Worm (Caenorhabditis elegans) whole organism, early embryonic: Measurements from ENCODE around the gene abhd-3.2.
A peak's percentile ranks its signal among the peaks of the same experiment; 100 is the strongest.

Source experiments
- B0310.2 ChIP-seq: sonication (generic microtip); optimal IDR thresholded peaks from 2 replicates; lab custom pipeline; 2016; ENCODE audit warnings: mild to moderate bottlenecking, missing genetic modification characterization, missing compliant biosample characterization
- F13C5.2 ChIP-seq: sonication (generic microtip); optimal IDR thresholded peaks from 2 replicates; lab custom pipeline; 2017; ENCODE audit warnings: mild to moderate bottlenecking, missing genetic modification characterization, inconsistent platforms, missing compliant biosample characterization
- aly-1 ChIP-seq: sonication (generic microtip); optimal IDR thresholded peaks from 2 replicates; lab custom pipeline; 2016; ENCODE audit warnings: missing genetic modification characterization, missing compliant biosample characterization
- ama-1 ChIP-seq: fragments of 150-350 bp; optimal IDR thresholded peaks from 2 replicates; lab custom pipeline; 2014
- ets-7 ChIP-seq: sonication (generic microtip); optimal IDR thresholded peaks from 2 replicates; lab custom pipeline; 2016; ENCODE audit warnings: missing genotype, missing genetic modification characterization, missing compliant biosample characterization
- hmg-4 ChIP-seq: fragments of 200-800 bp; sonication (Bioruptor generic); optimal IDR thresholded peaks from 2 replicates; lab custom pipeline; 2018; ENCODE audit warnings: mild to moderate bottlenecking, missing genetic modification characterization, missing compliant biosample characterization
- hnd-1 ChIP-seq: sonication (generic microtip); optimal IDR thresholded peaks from 2 replicates; lab custom pipeline; 2016; ENCODE audit warnings: missing genetic modification characterization, missing compliant biosample characterization
- scrt-1 ChIP-seq: fragments of 200-800 bp; sonication (Bioruptor generic); IDR thresholded peaks from 2 replicates; pipeline ENCODE4 v1.3.6; 2022; ENCODE audit warnings: missing genetic modification characterization, missing compliant biosample characterization
- tbx-37 ChIP-seq: fragments of 200-800 bp; sonication (Bioruptor generic); conservative IDR thresholded peaks from 2 replicates; pipeline ENCODE4 v1.3.6; 2022; ENCODE audit warnings: missing genetic modification reagents, missing genetic modification characterization, missing compliant biosample characterization

The abhd-3.2 gene

ce11 chrX:932874-933273, 44.9 kb downstream of the abhd-3.2 start:
- TF ChIP-seq hnd-1 (tag; lab: Kevin White, UChicago) (no peak), F13C5.2 (tag; lab: Kevin White, UChicago) (peak; percentile 21)

- no peak for TF ChIP-seq F13C5.2 (tag; lab: Kevin White, UChicago)
- TF ChIP-seq tbx-37, result no peak
- no peak for TF ChIP-seq hnd-1 (tag; lab: Kevin White, UChicago)
- TF ChIP-seq ama-1 (lab: Kevin White, UChicago), result no peak
- TF ChIP-seq hmg-4 (GFP tag; lab: Kevin White, UChicago), result no peak
- no peak for TF ChIP-seq B0310.2 (tag; lab: Kevin White, UChicago)
Observed at ce11 chrX:927632-928031, 50.2 kb downstream of the abhd-3.2 start.

- no peak for TF ChIP-seq scrt-1 (GFP tag; lab: Robert Waterston, UW)
- no peak for TF ChIP-seq ets-7 (tag; lab: Kevin White, UChicago)
- no peak for TF ChIP-seq aly-1
- TF ChIP-seq B0310.2 (tag; lab: Kevin White, UChicago), result no peak
Observed at ce11 chrX:926125-926524, 51.7 kb downstream of the abhd-3.2 start.
